Fruit fly (Drosophila melanogaster) whole organism, adult: ENCODE data around the gene alpha-Man-Ib.
A peak's percentile ranks its signal among the peaks of the same experiment; 100 is the strongest.

Source experiments
- CG11617 ChIP-seq: fragments of 200-800 bp; sonication (Bioruptor generic); optimal IDR thresholded peaks from 2 replicates; lab custom pipeline; 2017; ENCODE audit warnings: mild to moderate bottlenecking, missing biosample characterization, missing genetic modification reagents, missing genetic modification characterization
- CG12768 ChIP-seq: fragments of 200-800 bp; sonication (Bioruptor generic); optimal IDR thresholded peaks from 2 replicates; lab custom pipeline; 2017; ENCODE audit warnings: missing biosample characterization, missing genetic modification characterization, mild to moderate bottlenecking, moderate library complexity, missing genetic modification reagents
- CG14711 ChIP-seq: fragments of 200-800 bp; sonication (Bioruptor generic); optimal IDR thresholded peaks from 2 replicates; lab custom pipeline; 2018; ENCODE audit warnings: missing biosample characterization, mild to moderate bottlenecking, missing genetic modification characterization, moderate library complexity
- CG1620 ChIP-seq: fragments of 200-800 bp; sonication (Bioruptor generic); optimal IDR thresholded peaks from 2 replicates; lab custom pipeline; 2016; ENCODE audit warnings: missing biosample characterization, missing genetic modification characterization
- CG33017 ChIP-seq: fragments of 200-800 bp; sonication (Bioruptor generic); optimal IDR thresholded peaks from 2 replicates; lab custom pipeline; 2018; ENCODE audit warnings: missing biosample characterization, mild to moderate bottlenecking, missing genetic modification characterization, moderate library complexity
- CG5204 ChIP-seq: fragments of 200-800 bp; sonication (Bioruptor generic); optimal IDR thresholded peaks from 2 replicates; lab custom pipeline; 2016; ENCODE audit warnings: missing biosample characterization, missing genetic modification characterization
- CG7045 ChIP-seq: fragments of 200-800 bp; sonication (Bioruptor generic); optimal IDR thresholded peaks from 2 replicates; lab custom pipeline; 2017; ENCODE audit warnings: missing biosample characterization, mild to moderate bottlenecking, missing genetic modification characterization
- CG7101 ChIP-seq: fragments of 200-800 bp; sonication (Bioruptor generic); optimal IDR thresholded peaks from 2 replicates; lab custom pipeline; 2018; ENCODE audit warnings: missing biosample characterization, mild to moderate bottlenecking, missing genetic modification characterization, moderate library complexity
- Clk ChIP-seq: fragments of 200-800 bp; sonication (Bioruptor generic); optimal IDR thresholded peaks from 2 replicates; lab custom pipeline; 2017; ENCODE audit warnings: missing biosample characterization, missing genetic modification characterization
- Crg-1 ChIP-seq: fragments of 200-800 bp; sonication (Bioruptor generic); optimal IDR thresholded peaks from 2 replicates; lab custom pipeline; 2016; ENCODE audit warnings: missing biosample characterization, missing genetic modification characterization
- Hr96 ChIP-seq: fragments of 200-800 bp; sonication (Bioruptor generic); optimal IDR thresholded peaks from 2 replicates; lab custom pipeline; 2016; ENCODE audit warnings: missing biosample characterization, missing genetic modification characterization
- Mnt ChIP-seq: fragments of 200-800 bp; sonication (Bioruptor generic); optimal IDR thresholded peaks from 2 replicates; lab custom pipeline; 2016; ENCODE audit warnings: missing biosample characterization, mild to moderate bottlenecking, missing genetic modification characterization
- bab1 ChIP-seq: fragments of 200-800 bp; sonication (Bioruptor generic); optimal IDR thresholded peaks from 3 replicates; lab custom pipeline; 2019; ENCODE audit warnings: missing biosample characterization, mild to moderate bottlenecking, missing genetic modification characterization, moderate library complexity
- cic ChIP-seq: fragments of 200-800 bp; sonication (Bioruptor generic); optimal IDR thresholded peaks from 2 replicates; lab custom pipeline; 2017; ENCODE audit warnings: missing biosample characterization, mild to moderate bottlenecking, missing genetic modification characterization, moderate library complexity
- cnc ChIP-seq, 2 experiments: fragments of >200 bp; optimal IDR thresholded peaks; 2 replicates each; lab custom pipeline; 2017
- kay ChIP-seq: fragments of 200-800 bp; sonication (Bioruptor generic); peaks from one replicate; lab custom pipeline; 2016; ENCODE audit warnings: missing biosample characterization, missing genetic modification characterization, borderline replicate concordance
- ovo ChIP-seq: fragments of 200-800 bp; sonication (Bioruptor generic); optimal IDR thresholded peaks from 2 replicates; lab custom pipeline; 2016; ENCODE audit warnings: missing biosample characterization, missing genetic modification characterization
- pad ChIP-seq: fragments of 200-800 bp; sonication (Bioruptor generic); optimal IDR thresholded peaks from 3 replicates; lab custom pipeline; 2017; ENCODE audit warnings: missing biosample characterization, missing genetic modification characterization, mild to moderate bottlenecking, moderate library complexity, missing genetic modification reagents
- tj ChIP-seq: fragments of 200-800 bp; sonication (Bioruptor generic); optimal IDR thresholded peaks from 3 replicates; lab custom pipeline; 2017; ENCODE audit warnings: missing biosample characterization, mild to moderate bottlenecking, missing genetic modification characterization, moderate library complexity
- toe ChIP-seq: fragments of 200-800 bp; sonication (Bioruptor generic); optimal IDR thresholded peaks from 2 replicates; lab custom pipeline; 2016; ENCODE audit warnings: missing biosample characterization, missing genetic modification characterization

The alpha-Man-Ib gene

dm6 chr3R:29112398-29113150, at the start of gene alpha-Man-Ib, which contains the start of gene Pdhb:
TSS of gene alpha-Man-Ib (minus strand) at chr3R:29112822.
TSS of gene Pdhb (plus strand) at chr3R:29113071.
- peak; percentile 78 for TF ChIP-seq CG7045 (GFP tag; lab: Kevin White, UChicago)
- TF ChIP-seq Crg-1 (GFP tag; lab: Kevin White, UChicago) = peak; percentile 59
- no peak for TF ChIP-seq CG5204 (GFP tag; lab: Kevin White, UChicago)
- TF ChIP-seq CG33017 (tag; lab: Kevin White, UChicago) = peak; percentile 72
- TF ChIP-seq Clk (GFP tag; lab: Kevin White, UChicago) = peak; percentile 50
- no peak for TF ChIP-seq kay (GFP tag; lab: Kevin White, UChicago)
- no peak for TF ChIP-seq cnc (optimal IDR thresholded peaks at IDR 0.05; lab: Kevin White, UChicago)
- peak; percentile 73 for TF ChIP-seq CG11617 (GFP tag; lab: Kevin White, UChicago)
- TF ChIP-seq tj = peak; percentile 63
- peak; percentile 74 for TF ChIP-seq CG14711 (tag; lab: Kevin White, UChicago)
- peak; percentile 85 for TF ChIP-seq CG7101 (tag; lab: Kevin White, UChicago)
- peak; percentile 71 for TF ChIP-seq CG12768
- TF ChIP-seq Hr96 = peak; percentile 41
- TF ChIP-seq Mnt (GFP tag; lab: Kevin White, UChicago) = peak; percentile 71
- TF ChIP-seq bab1 (GFP tag; lab: Kevin White, UChicago) = peak; percentile 78
- TF ChIP-seq toe = no peak
- TF ChIP-seq ovo (GFP tag; lab: Kevin White, UChicago) = peak; percentile 60
- peak; percentile 56 for TF ChIP-seq pad (GFP tag; lab: Kevin White, UChicago)
- TF ChIP-seq CG1620 = peak; percentile 64
- peak; percentile 22 for TF ChIP-seq cic (GFP tag; lab: Kevin White, UChicago)

dm6 chr3R:29159620-29160019, 47.0 kb upstream of the alpha-Man-Ib start:
- TF ChIP-seq kay (GFP tag; lab: Kevin White, UChicago) (no peak), CG7101 (tag; lab: Kevin White, UChicago) (no peak), toe (no peak), CG11617 (GFP tag; lab: Kevin White, UChicago) (no peak), CG7045 (GFP tag; lab: Kevin White, UChicago) (no peak), CG5204 (GFP tag; lab: Kevin White, UChicago) (no peak), CG14711 (tag; lab: Kevin White, UChicago) (no peak), pad (GFP tag; lab: Kevin White, UChicago) (no peak), Mnt (GFP tag; lab: Kevin White, UChicago) (no peak), bab1 (GFP tag; lab: Kevin White, UChicago) (no peak), cnc (optimal IDR thresholded peaks at IDR 0.05; lab: Kevin White, UChicago) (no peak), Crg-1 (GFP tag; lab: Kevin White, UChicago) (no peak), CG12768 (no peak), CG33017 (tag; lab: Kevin White, UChicago) (no peak), Hr96 (no peak), ovo (GFP tag; lab: Kevin White, UChicago) (no peak), tj (no peak)

DNA sequence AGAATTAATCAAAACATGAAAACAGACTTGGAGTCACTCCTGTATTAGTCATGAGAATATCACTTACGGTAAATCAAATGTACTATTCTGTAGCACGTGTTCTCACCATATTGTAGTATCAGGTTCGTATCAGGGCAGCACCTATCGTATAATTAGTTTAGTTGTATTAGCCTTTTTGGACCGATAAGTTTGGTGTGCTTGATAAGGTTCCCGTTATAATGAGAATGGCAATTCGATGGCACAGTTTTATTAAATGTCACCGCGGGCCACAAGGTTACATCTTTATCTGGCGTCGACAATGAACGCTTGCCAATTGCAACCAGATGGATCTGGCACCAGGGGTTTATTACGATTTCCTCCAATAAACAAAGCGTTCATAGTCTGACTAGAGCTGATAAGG, 46.1 kb upstream of the alpha-Man-Ib start:
- TF ChIP-seq pad (GFP tag; lab: Kevin White, UChicago) = no peak
- TF ChIP-seq Mnt (GFP tag; lab: Kevin White, UChicago) = peak; percentile 12
- no peak for TF ChIP-seq CG33017 (tag; lab: Kevin White, UChicago)
- TF ChIP-seq cic (GFP tag; lab: Kevin White, UChicago) = peak; percentile 89

dm6 chr3R:29157418-29158398, 45.1 kb upstream of the alpha-Man-Ib start, which contains the start of gene rdog:
TSS of gene rdog (plus strand) at chr3R:29158122.
- TF ChIP-seq cic (GFP tag; lab: Kevin White, UChicago) (peak; percentile 74), CG5204 (GFP tag; lab: Kevin White, UChicago) (no peak), CG11617 (GFP tag; lab: Kevin White, UChicago) (peak; percentile 92), CG14711 (tag; lab: Kevin White, UChicago) (peak; percentile 63), ovo (GFP tag; lab: Kevin White, UChicago) (peak; percentile 97), pad (GFP tag; lab: Kevin White, UChicago) (peak; percentile 73), kay (GFP tag; lab: Kevin White, UChicago) (no peak), CG7101 (tag; lab: Kevin White, UChicago) (peak; percentile 80), Crg-1 (GFP tag; lab: Kevin White, UChicago) (peak; percentile 65), CG1620 (peak; percentile 62), tj (peak; percentile 59), bab1 (GFP tag; lab: Kevin White, UChicago) (peak; percentile 80), CG33017 (tag; lab: Kevin White, UChicago) (peak; percentile 77), CG12768 (peak; percentile 86), Mnt (GFP tag; lab: Kevin White, UChicago) (peak; percentile 71), Clk (GFP tag; lab: Kevin White, UChicago) (peak; percentile 53), CG7045 (GFP tag; lab: Kevin White, UChicago) (peak; percentile 82), Hr96 (peak; percentile 89), cnc (optimal IDR thresholded peaks at IDR 0.05; lab: Kevin White, UChicago) (peak in 1 of 2 experiments; percentile 10), toe (no peak)
